Fruit fly (Drosophila melanogaster) whole organism, embryonic: ENCODE data around the gene Brms1.

Experiments used
- Ada2b ChIP-seq: fragments of 200-800 bp; sonication (Bioruptor generic); IDR thresholded peaks from 2 replicates; pipeline ENCODE4 v1.3.6; 2022; ENCODE audit warnings: missing biosample characterization, missing genetic modification characterization
- BtbVII ChIP-seq: fragments of 200-800 bp; sonication (Bioruptor generic); optimal IDR thresholded peaks from 3 replicates; lab custom pipeline; 2017; ENCODE audit warnings: missing biosample characterization, mild to moderate bottlenecking, missing genetic modification characterization
- CG10209 ChIP-seq: fragments of 200-800 bp; sonication (Bioruptor generic); optimal IDR thresholded peaks from 3 replicates; lab custom pipeline; 2017; ENCODE audit warnings: missing biosample characterization, mild to moderate bottlenecking, missing genetic modification characterization, missing genetic modification reagents
- CG11247 ChIP-seq: fragments of 200-800 bp; sonication (Bioruptor generic); IDR thresholded peaks from 2 replicates; pipeline ENCODE4 v1.3.6; 2022; ENCODE audit warnings: missing biosample characterization, missing genetic modification characterization
- CG11560 ChIP-seq: fragments of 200-800 bp; sonication (Bioruptor generic); IDR thresholded peaks from 3 replicates; pipeline ENCODE4 v1.3.6; 2022; ENCODE audit warnings: missing biosample characterization, missing genetic modification characterization
- CG13424 ChIP-seq: fragments of 200-800 bp; sonication (Bioruptor generic); optimal IDR thresholded peaks from 2 replicates; lab custom pipeline; 2019; ENCODE audit warnings: missing biosample characterization, mild to moderate bottlenecking, missing genetic modification characterization, moderate library complexity
- CG16779 ChIP-seq: fragments of 200-800 bp; sonication (Bioruptor generic); IDR thresholded peaks from 2 replicates; pipeline ENCODE4 v1.3.6; 2022; ENCODE audit warnings: missing biosample characterization, missing genetic modification characterization
- CG16815 ChIP-seq: fragments of 200-800 bp; sonication (Bioruptor generic); optimal IDR thresholded peaks from 3 replicates; lab custom pipeline; 2017; ENCODE audit warnings: missing biosample characterization, mild to moderate bottlenecking, missing genetic modification characterization
- CG16863 ChIP-seq: fragments of 200-800 bp; sonication (Bioruptor generic); optimal IDR thresholded peaks from 3 replicates; lab custom pipeline; 2016; ENCODE audit warnings: missing biosample characterization, missing genetic modification characterization
- CG17612 ChIP-seq: fragments of 200-800 bp; sonication (Bioruptor generic); IDR thresholded peaks from 2 replicates; pipeline ENCODE4 v1.3.6; 2022; ENCODE audit warnings: missing biosample characterization, missing genetic modification characterization
- CG18476 ChIP-seq: fragments of 200-800 bp; sonication (Bioruptor generic); optimal IDR thresholded peaks from 2 replicates; lab custom pipeline; 2016; ENCODE audit warnings: missing biosample characterization, mild to moderate bottlenecking, missing genetic modification characterization
- CG2120 ChIP-seq: fragments of 200-800 bp; sonication (Bioruptor generic); optimal IDR thresholded peaks from 3 replicates; lab custom pipeline; 2016; ENCODE audit warnings: missing biosample characterization, missing genetic modification characterization
- CG3995 ChIP-seq: fragments of 200-800 bp; sonication (Bioruptor generic); optimal IDR thresholded peaks from 3 replicates; lab custom pipeline; 2016; ENCODE audit warnings: missing biosample characterization, missing genetic modification characterization
- CG8359 ChIP-seq: fragments of 200-800 bp; sonication (Bioruptor generic); optimal IDR thresholded peaks from 2 replicates; lab custom pipeline; 2017; ENCODE audit warnings: missing biosample characterization, mild to moderate bottlenecking, missing genetic modification characterization, borderline replicate concordance
- CG8944 ChIP-seq: fragments of 200-800 bp; sonication (Bioruptor generic); optimal IDR thresholded peaks from 3 replicates; lab custom pipeline; 2016; ENCODE audit warnings: missing biosample characterization, missing genetic modification characterization
- CrebB ChIP-seq: fragments of 200-800 bp; sonication (Bioruptor generic); optimal IDR thresholded peaks from 3 replicates; lab custom pipeline; 2018; ENCODE audit warnings: missing biosample characterization, mild to moderate bottlenecking, missing genetic modification characterization
- D ChIP-seq, 2 experiments: fragments of 200-800 bp in 1 of 2; fragments of >200 bp in 1 of 2; sonication (Bioruptor generic) in 1 of 2; optimal IDR thresholded peaks; 2 replicates in 1 of 2; 3 replicates in 1 of 2; lab custom pipeline; 2017; ENCODE audit warnings: mild to moderate bottlenecking in 1 of 2, missing biosample characterization in 1 of 2, missing genetic modification characterization in 1 of 2, missing genetic modification reagents in 1 of 2
- Dfd ChIP-seq, 2 experiments: fragments of >200 bp; optimal IDR thresholded peaks; 2 replicates each; lab custom pipeline; 2017; ENCODE audit warnings: missing biosample characterization in 2 of 2, missing genetic modification characterization in 2 of 2
- Dip2 ChIP-seq: fragments of 200-800 bp; sonication (Bioruptor generic); IDR thresholded peaks from 2 replicates; pipeline ENCODE4 v1.3.6; 2022; ENCODE audit warnings: missing biosample characterization, missing genetic modification characterization
- Doc3 ChIP-seq: fragments of 200-800 bp; sonication (Bioruptor generic); IDR thresholded peaks from 3 replicates; pipeline ENCODE4 v1.3.6; 2022; ENCODE audit warnings: missing biosample characterization, missing genetic modification characterization; ENCODE audit not compliant: partially characterized antibody
- Dref ChIP-seq: fragments of 200-800 bp; sonication (Bioruptor generic); IDR thresholded peaks from 2 replicates; pipeline ENCODE4 v1.3.6; 2022; ENCODE audit warnings: missing biosample characterization, missing genetic modification characterization
- Elba2 ChIP-seq: fragments of 200-800 bp; sonication (Bioruptor generic); optimal IDR thresholded peaks from 3 replicates; lab custom pipeline; 2016; ENCODE audit warnings: missing biosample characterization, missing genetic modification characterization
- Ets65A ChIP-seq: fragments of 200-800 bp; sonication (Bioruptor generic); peaks from one replicate; lab custom pipeline; 2016; ENCODE audit warnings: missing biosample characterization, missing genetic modification characterization
- HLH4C ChIP-seq: fragments of 200-800 bp; sonication (Bioruptor generic); IDR thresholded peaks from 3 replicates; pipeline ENCODE4 v1.3.6; 2022; ENCODE audit warnings: missing biosample characterization, missing genetic modification characterization; ENCODE audit not compliant: partially characterized antibody
- Hand ChIP-seq: fragments of 200-800 bp; sonication (Bioruptor generic); optimal IDR thresholded peaks from 2 replicates; lab custom pipeline; 2017; ENCODE audit warnings: mild to moderate bottlenecking, missing biosample characterization, missing genetic modification reagents, missing genetic modification characterization
- Mad ChIP-seq: fragments of 200-800 bp; sonication (Bioruptor generic); optimal IDR thresholded peaks from 2 replicates; lab custom pipeline; 2016; ENCODE audit warnings: missing biosample characterization, missing genetic modification characterization
- Ravus ChIP-seq: fragments of 200-800 bp; sonication (Bioruptor generic); IDR thresholded peaks from 2 replicates; pipeline ENCODE4 v1.3.6; 2022; ENCODE audit warnings: missing biosample characterization, missing genetic modification characterization
- Rfx ChIP-seq: fragments of 200-800 bp; sonication (Bioruptor generic); IDR thresholded peaks from 2 replicates; pipeline ENCODE4 v1.3.6; 2022; ENCODE audit warnings: missing biosample characterization, missing genetic modification characterization
- Sin3A ChIP-seq: fragments of >200 bp; optimal IDR thresholded peaks from 2 replicates; lab custom pipeline; 2018
- bigmax ChIP-seq: fragments of 200-800 bp; sonication (Bioruptor generic); optimal IDR thresholded peaks from 2 replicates; lab custom pipeline; 2018; ENCODE audit warnings: missing biosample characterization, mild to moderate bottlenecking, missing genetic modification characterization
- btn ChIP-seq: fragments of 200-800 bp; sonication (Bioruptor generic); optimal IDR thresholded peaks from 2 replicates; lab custom pipeline; 2016; ENCODE audit warnings: missing biosample characterization, missing genetic modification characterization
- ci ChIP-seq: fragments of 200-800 bp; sonication (Bioruptor generic); IDR thresholded peaks from 3 replicates; pipeline ENCODE4 v1.3.6; 2022; ENCODE audit warnings: missing biosample characterization, missing genetic modification characterization
- dmrt99B ChIP-seq: fragments of 200-800 bp; sonication (Bioruptor generic); optimal IDR thresholded peaks from 2 replicates; lab custom pipeline; 2018; ENCODE audit warnings: missing biosample characterization, mild to moderate bottlenecking, missing genetic modification characterization, moderate library complexity
- esg ChIP-seq: fragments of 200-800 bp; sonication (Bioruptor generic); conservative IDR thresholded peaks from 2 replicates; pipeline ENCODE4 v1.3.6; 2022; ENCODE audit warnings: missing biosample characterization, missing genetic modification characterization
- her ChIP-seq: fragments of 200-800 bp; sonication (Bioruptor generic); optimal IDR thresholded peaks from 2 replicates; lab custom pipeline; 2016; ENCODE audit warnings: missing biosample characterization, missing genetic modification characterization
- ind ChIP-seq: fragments of 200-800 bp; sonication (Bioruptor generic); optimal IDR thresholded peaks from 3 replicates; lab custom pipeline; 2016; ENCODE audit warnings: missing biosample characterization, missing genetic modification characterization
- mld ChIP-seq: fragments of 200-800 bp; sonication (Bioruptor generic); IDR thresholded peaks from 3 replicates; pipeline ENCODE4 v1.3.6; 2022; ENCODE audit warnings: missing biosample characterization, missing genetic modification characterization; ENCODE audit not compliant: partially characterized antibody
- nmo ChIP-seq: fragments of 200-800 bp; sonication (Bioruptor generic); optimal IDR thresholded peaks from 2 replicates; lab custom pipeline; 2018; ENCODE audit warnings: missing biosample characterization, mild to moderate bottlenecking, missing genetic modification characterization, moderate library complexity
- odd ChIP-seq: fragments of 200-800 bp; sonication (Bioruptor generic); optimal IDR thresholded peaks from 2 replicates; lab custom pipeline; 2017; ENCODE audit warnings: missing biosample characterization, mild to moderate bottlenecking, missing genetic modification characterization
- onecut ChIP-seq: fragments of 200-800 bp; sonication (Bioruptor generic); IDR thresholded peaks from 2 replicates; pipeline ENCODE4 v1.3.6; 2022; ENCODE audit warnings: missing biosample characterization, missing genetic modification characterization
- otp ChIP-seq: fragments of 200-800 bp; sonication (Bioruptor generic); IDR thresholded peaks from 3 replicates; pipeline ENCODE4, ENCODE4 v1.3.6; 2022; ENCODE audit warnings: missing biosample characterization, missing genetic modification characterization
- pfk ChIP-seq: fragments of 200-800 bp; sonication (Bioruptor generic); optimal IDR thresholded peaks from 2 replicates; lab custom pipeline; 2018; ENCODE audit warnings: missing biosample characterization, mild to moderate bottlenecking, missing genetic modification characterization, moderate library complexity
- ro ChIP-seq: fragments of 200-800 bp; sonication (Bioruptor generic); IDR thresholded peaks from 2 replicates; pipeline ENCODE4 v1.3.6; 2022; ENCODE audit warnings: missing biosample characterization, missing genetic modification characterization
- sim ChIP-seq: fragments of 200-800 bp; sonication (Bioruptor generic); IDR thresholded peaks from 2 replicates; pipeline ENCODE4 v1.3.6; 2022; ENCODE audit warnings: missing biosample characterization, missing genetic modification characterization
- sug ChIP-seq: fragments of 200-800 bp; optimal IDR thresholded peaks from 2 replicates; lab custom pipeline; 2019; ENCODE audit warnings: missing biosample characterization, mild to moderate bottlenecking, missing genetic modification characterization, moderate library complexity
- tgo ChIP-seq: fragments of 200-800 bp; sonication (Bioruptor generic); IDR thresholded peaks from 3 replicates; pipeline ENCODE4 v1.3.6; 2022; ENCODE audit warnings: missing biosample characterization, missing genetic modification characterization
- tio ChIP-seq: fragments of 200-800 bp; sonication (Bioruptor generic); optimal IDR thresholded peaks from 2 replicates; lab custom pipeline; 2017; ENCODE audit warnings: missing biosample characterization, missing genetic modification characterization, inconsistent platforms
- trh ChIP-seq: fragments of 200-800 bp; sonication (Bioruptor generic); optimal IDR thresholded peaks from 2 replicates; lab custom pipeline; 2016; ENCODE audit warnings: missing biosample characterization, missing genetic modification characterization
- z ChIP-seq: fragments of 200-800 bp; sonication (Bioruptor generic); IDR thresholded peaks from 3 replicates; pipeline ENCODE4 v1.3.6; 2022; ENCODE audit warnings: missing biosample characterization, missing genetic modification characterization
- zen2 ChIP-seq: fragments of 200-800 bp; sonication (Bioruptor generic); IDR thresholded peaks from 3 replicates; pipeline ENCODE4 v1.3.6; 2022; ENCODE audit warnings: missing biosample characterization, missing genetic modification characterization; ENCODE audit not compliant: partially characterized antibody

The Brms1 gene

dm6 chrX:12909577-12910426, at the start of gene Brms1, which contains the start of gene CG4645 (continued):
- TF ChIP-seq CG10209 (GFP tag; lab: Kevin White, UChicago) (peak; percentile 56), mld (GFP tag; lab: Robert Waterston, UW) (no peak), Sin3A (lab: Kevin White, UChicago) (peak; percentile 47), sim (GFP tag; lab: Robert Waterston, UW) (no peak), CG8944 (GFP tag; lab: Kevin White, UChicago) (no peak), pfk (GFP tag; lab: Kevin White, UChicago) (no peak), CG18476 (no peak), tgo (GFP tag; lab: Robert Waterston, UW) (0 out of 3 replicates have a peak, but pooled peaks have one; percentile 39), ind (GFP tag; lab: Kevin White, UChicago) (peak; percentile 55), Ets65A (GFP tag; lab: Kevin White, UChicago) (peak; percentile 92), odd (no peak), Rfx (GFP tag; lab: Robert Waterston, UW) (peak; percentile 67), CG13424 (peak; percentile 61), Hand (GFP tag; lab: Kevin White, UChicago) (no peak), CrebB (tag; lab: Kevin White, UChicago) (no peak), onecut (GFP tag; lab: Robert Waterston, UW) (no peak), CG16815 (peak; percentile 67), CG16863 (GFP tag; lab: Kevin White, UChicago) (no peak), nmo (GFP tag; lab: Kevin White, UChicago) (peak; percentile 70), btn (GFP tag; lab: Kevin White, UChicago) (no peak), CG11247 (GFP tag; lab: Robert Waterston, UW) (peak; percentile 19; the same call in 1 of the 2 replicates), BtbVII (GFP tag; lab: Kevin White, UChicago) (peak; percentile 2), bigmax (GFP tag; lab: Kevin White, UChicago) (no peak), tio (GFP tag; lab: Kevin White, UChicago) (no peak), HLH4C (GFP tag; lab: Robert Waterston, UW) (peak; percentile 62; the same call in 2 of the 3 replicates), D (optimal IDR thresholded peaks at IDR 0.05; lab: Kevin White, UChicago) (no peak), D (GFP tag; optimal IDR thresholded peaks at IDR 0.05; lab: Kevin White, UChicago) (no peak), Mad (GFP tag; lab: Kevin White, UChicago) (no peak), dmrt99B (tag; lab: Kevin White, UChicago) (peak; percentile 51), CG3995 (peak; percentile 2), sug (tag; lab: Kevin White, UChicago) (peak; percentile 69), CG11560 (tag; lab: Robert Waterston, UW) (no peak), CG16779 (GFP tag; lab: Robert Waterston, UW) (no peak), Dref (peak; percentile 69), ro (GFP tag; lab: Robert Waterston, UW) (no peak), otp (GFP tag; lab: Robert Waterston, UW) (no peak), Doc3 (no peak), CG17612 (no peak), Dip2 (GFP tag; lab: Robert Waterston, UW) (no peak), Ravus (GFP tag; lab: Robert Waterston, UW) (no peak), Elba2 (GFP tag; lab: Kevin White, UChicago) (no peak), Dfd (GFP tag; optimal IDR thresholded peaks at IDR 0.05; lab: Kevin White, UChicago) (no peak), her (GFP tag; lab: Kevin White, UChicago) (no peak), CG2120 (peak; percentile 58), z (no peak), ci (peak; percentile 33; the same call in 2 of the 3 replicates), esg (GFP tag; lab: Robert Waterston, UW) (no peak), CG8359 (GFP tag; lab: Kevin White, UChicago) (no peak), trh (GFP tag; lab: Kevin White, UChicago) (no peak), zen2 (no peak), Ada2b (GFP tag; lab: Robert Waterston, UW) (no peak)
